Fruit fly (Drosophila melanogaster) whole organism, wandering third instar larva: ENCODE measurements around the gene CG46435.

Experiments
- Abd-B ChIP-seq: fragments of >200 bp; optimal IDR thresholded peaks from 2 replicates; lab custom pipeline; 2017; ENCODE audit warnings: missing biosample characterization, missing genetic modification characterization
- CG32264 ChIP-seq: fragments of 200-800 bp; sonication (Bioruptor generic); optimal IDR thresholded peaks from 2 replicates; lab custom pipeline; 2016; ENCODE audit warnings: missing biosample characterization, missing genetic modification characterization
- CG9705 ChIP-seq: fragments of 200-800 bp; sonication (Bioruptor generic); optimal IDR thresholded peaks from 2 replicates; lab custom pipeline; 2018; ENCODE audit warnings: missing biosample characterization, mild to moderate bottlenecking, missing genetic modification characterization
- CrebA ChIP-seq: fragments of 200-800 bp; sonication (Bioruptor generic); optimal IDR thresholded peaks from 2 replicates; lab custom pipeline; 2016; ENCODE audit warnings: missing biosample characterization, mild to moderate bottlenecking, missing genetic modification characterization, borderline replicate concordance
- Dfd ChIP-seq: fragments of >200 bp; optimal IDR thresholded peaks from 2 replicates; lab custom pipeline; 2017; ENCODE audit warnings: missing biosample characterization, missing genetic modification characterization
- Dif ChIP-seq: fragments of 200-275, 200-300 bp; sonication (Bioruptor generic); optimal IDR thresholded peaks from 2 replicates; lab custom pipeline; 2018; ENCODE audit warnings: missing biosample characterization, missing genetic modification characterization; ENCODE audit not compliant: partially characterized antibody
- GATAd ChIP-seq: sonication (Bioruptor generic); optimal IDR thresholded peaks from 2 replicates; lab custom pipeline; 2016; ENCODE audit warnings: missing biosample characterization, missing genetic modification characterization
- HLH106 ChIP-seq: fragments of 200-800 bp; optimal IDR thresholded peaks from 3 replicates; lab custom pipeline; 2019; ENCODE audit warnings: missing biosample characterization, mild to moderate bottlenecking, missing genetic modification characterization, moderate library complexity
- Hnf4 ChIP-seq: fragments of 200-800 bp; sonication (Bioruptor generic); optimal IDR thresholded peaks from 2 replicates; lab custom pipeline; 2016; ENCODE audit warnings: missing biosample characterization, mild to moderate bottlenecking, missing genetic modification characterization
- Hr78 ChIP-seq: fragments of >200 bp; optimal IDR thresholded peaks from 2 replicates; lab custom pipeline; 2017; ENCODE audit warnings: missing biosample characterization, missing genetic modification characterization
- Hr83 ChIP-seq: fragments of 200-300 bp; sonication (Bioruptor generic); optimal IDR thresholded peaks from 2 replicates; lab custom pipeline; 2016; ENCODE audit warnings: missing biosample characterization, mild to moderate bottlenecking, missing genetic modification characterization, moderate library complexity; ENCODE audit not compliant: poor library complexity, severe bottlenecking
- Jra ChIP-seq: sonication (Bioruptor generic); optimal IDR thresholded peaks from 2 replicates; lab custom pipeline; 2016; ENCODE audit warnings: missing biosample characterization, missing genetic modification characterization
- Mio ChIP-seq: sonication (Bioruptor generic); optimal IDR thresholded peaks from 2 replicates; lab custom pipeline; 2016; ENCODE audit warnings: missing biosample characterization, missing genetic modification characterization
- Myc ChIP-seq: fragments of >200 bp; optimal IDR thresholded peaks from 2 replicates; lab custom pipeline; 2017
- N ChIP-seq: fragments of >200 bp; optimal IDR thresholded peaks from 2 replicates; lab custom pipeline; 2018; ENCODE audit warnings: missing biosample characterization, missing external identifiers, missing genetic modification characterization
- OdsH ChIP-seq: fragments of 200-800 bp; sonication (Bioruptor generic); optimal IDR thresholded peaks from 2 replicates; lab custom pipeline; 2016; ENCODE audit warnings: missing biosample characterization, mild to moderate bottlenecking, missing genetic modification characterization
- Sp1 ChIP-seq: fragments of 200-800 bp; sonication (Bioruptor generic); optimal IDR thresholded peaks from 3 replicates; lab custom pipeline; 2019; ENCODE audit warnings: missing biosample characterization, mild to moderate bottlenecking, missing genetic modification characterization, moderate library complexity
- br ChIP-seq: fragments of 200-800 bp; sonication (Bioruptor generic); optimal IDR thresholded peaks from 2 replicates; lab custom pipeline; 2016; ENCODE audit warnings: missing biosample characterization, missing genetic modification characterization
- brk ChIP-seq: fragments of 200-800 bp; sonication (Bioruptor generic); optimal IDR thresholded peaks from 2 replicates; lab custom pipeline; 2016; ENCODE audit warnings: missing biosample characterization, mild to moderate bottlenecking, missing genetic modification characterization
- dl ChIP-seq, 2 experiments: fragments of 175-275, 200-275 bp in 1 of 2; fragments of 200-275 bp in 1 of 2; sonication (Bioruptor generic); optimal IDR thresholded peaks; lab custom pipeline; 2018; ENCODE audit warnings: mild to moderate bottlenecking in 2 of 2, missing biosample characterization in 2 of 2, missing genetic modification characterization in 2 of 2, moderate library complexity in 2 of 2; ENCODE audit not compliant: partially characterized antibody in 2 of 2, insufficient read depth in 1 of 2
- dmrt93B ChIP-seq: fragments of 200-800 bp; sonication (Bioruptor generic); optimal IDR thresholded peaks from 2 replicates; lab custom pipeline; 2018; ENCODE audit warnings: missing biosample characterization, mild to moderate bottlenecking, missing genetic modification characterization
- dsf ChIP-seq: sonication (Bioruptor generic); optimal IDR thresholded peaks from 2 replicates; lab custom pipeline; 2016; ENCODE audit warnings: missing biosample characterization, missing genetic modification characterization, borderline replicate concordance
- ey ChIP-seq: fragments of 200-800 bp; sonication (Bioruptor generic); optimal IDR thresholded peaks from 2 replicates; lab custom pipeline; 2016; ENCODE audit warnings: missing biosample characterization, missing genetic modification characterization
- foxo ChIP-seq, 2 experiments: fragments of 200-800 bp; sonication (Bioruptor generic); optimal IDR thresholded peaks; 2 replicates in 1 of 2; 3 replicates in 1 of 2; lab custom pipeline; 2016 to 2017; ENCODE audit warnings: missing biosample characterization in 2 of 2, missing genetic modification characterization in 2 of 2
- fru ChIP-seq: fragments of 200-800 bp; sonication (Bioruptor generic); optimal IDR thresholded peaks from 3 replicates; lab custom pipeline; 2016; ENCODE audit warnings: missing biosample characterization, mild to moderate bottlenecking, missing genetic modification characterization
- h ChIP-seq: fragments of 200-800 bp; sonication (Bioruptor generic); optimal IDR thresholded peaks from 3 replicates; lab custom pipeline; 2016; ENCODE audit warnings: missing biosample characterization, mild to moderate bottlenecking, missing genetic modification characterization
- jim ChIP-seq: fragments of 175-275, 200-325 bp; sonication (Bioruptor generic); optimal IDR thresholded peaks from 2 replicates; lab custom pipeline; 2016; ENCODE audit warnings: missing biosample characterization, mild to moderate bottlenecking, missing genetic modification characterization
- lola ChIP-seq: fragments of >200 bp; optimal IDR thresholded peaks from 2 replicates; lab custom pipeline; 2017; ENCODE audit warnings: missing biosample characterization, missing genetic modification characterization
- pan ChIP-seq: fragments of >200 bp; optimal IDR thresholded peaks from 2 replicates; lab custom pipeline; 2017
- psq ChIP-seq: fragments of 200-800 bp; sonication (Bioruptor generic); optimal IDR thresholded peaks from 3 replicates; lab custom pipeline; 2017; ENCODE audit warnings: missing biosample characterization, mild to moderate bottlenecking, missing genetic modification characterization, moderate library complexity
- rgr ChIP-seq: fragments of 200-800 bp; sonication (Bioruptor generic); optimal IDR thresholded peaks from 3 replicates; lab custom pipeline; 2016; ENCODE audit warnings: missing biosample characterization, mild to moderate bottlenecking, missing genetic modification characterization
- sage ChIP-seq: fragments of 200-800 bp; sonication (Bioruptor generic); optimal IDR thresholded peaks from 2 replicates; lab custom pipeline; 2016; ENCODE audit warnings: missing biosample characterization, mild to moderate bottlenecking, missing genetic modification characterization
- sv ChIP-seq: fragments of 200-800 bp; sonication (Bioruptor generic); optimal IDR thresholded peaks from 3 replicates; lab custom pipeline; 2016; ENCODE audit warnings: missing biosample characterization, missing genetic modification characterization
- tai ChIP-seq: sonication (Bioruptor generic); optimal IDR thresholded peaks from 2 replicates; lab custom pipeline; 2016; ENCODE audit warnings: missing biosample characterization, missing genetic modification characterization
- usp ChIP-seq: fragments of >200 bp; optimal IDR thresholded peaks from 2 replicates; lab custom pipeline; 2017; ENCODE audit warnings: missing biosample characterization, missing genetic modification characterization
- woc ChIP-seq: sonication (Bioruptor generic); optimal IDR thresholded peaks from 2 replicates; lab custom pipeline; 2016; ENCODE audit warnings: missing biosample characterization, mild to moderate bottlenecking, missing genetic modification characterization

CG46435 gene

DNA sequence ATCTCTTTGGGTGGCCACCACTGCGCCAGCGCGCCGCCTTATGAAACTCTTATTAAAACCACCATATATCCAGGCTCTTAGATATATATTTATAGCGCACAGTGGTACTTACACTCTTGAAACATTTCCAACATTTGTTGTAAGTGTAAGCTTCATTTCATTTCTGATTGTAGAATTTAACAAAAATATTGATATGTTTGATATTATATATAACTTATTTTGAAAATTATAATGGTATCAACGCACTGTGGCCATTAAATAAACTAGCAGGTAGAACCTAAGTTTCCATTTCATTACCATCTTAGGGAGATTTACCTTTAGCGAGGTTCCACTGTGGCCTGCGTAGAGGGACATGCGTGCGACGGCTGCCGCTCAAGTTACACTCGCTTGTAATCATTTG lies 20.2 kb upstream of the CG46435 start:
- TF ChIP-seq CrebA (GFP tag; lab: Kevin White, UChicago) (no peak), N (no peak), CG9705 (GFP tag; lab: Kevin White, UChicago) (no peak), br (no peak), sv (GFP tag; lab: Kevin White, UChicago) (no peak), HLH106 (tag; lab: Kevin White, UChicago) (no peak), ey (GFP tag; lab: Kevin White, UChicago) (no peak), OdsH (GFP tag; lab: Kevin White, UChicago) (no peak), sage (GFP tag; lab: Kevin White, UChicago) (no peak), h (GFP tag; lab: Kevin White, UChicago) (no peak), pan (lab: Kevin White, UChicago) (no peak), Dif (GFP tag; lab: Kevin White, UChicago) (no peak), Mio (no peak)

DNA sequence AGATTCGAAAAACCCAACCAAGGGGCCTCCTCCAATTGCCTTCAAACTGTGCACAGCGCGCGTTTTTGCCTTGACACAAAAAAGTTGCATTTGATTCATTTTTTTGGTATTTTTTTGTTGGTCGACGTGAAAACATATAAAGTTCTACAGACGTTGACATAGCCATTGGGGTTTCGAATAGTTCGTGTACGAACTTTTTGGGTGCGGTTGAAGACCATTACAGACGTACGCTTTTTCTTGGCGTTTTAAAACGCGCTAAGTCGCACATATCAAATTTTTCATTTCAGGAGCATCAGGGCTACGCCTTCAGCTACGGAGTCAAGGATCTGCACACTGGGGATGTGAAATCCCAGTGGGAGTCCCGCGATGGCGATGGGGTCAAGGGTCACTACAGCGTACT lies 19.2 kb upstream of the CG46435 start:
- TF ChIP-seq CG9705 (GFP tag; lab: Kevin White, UChicago): no peak
- TF ChIP-seq N: no peak
- no peak for TF ChIP-seq OdsH (GFP tag; lab: Kevin White, UChicago)
- no peak for TF ChIP-seq CrebA (GFP tag; lab: Kevin White, UChicago)
- no peak for TF ChIP-seq sv (GFP tag; lab: Kevin White, UChicago)
- TF ChIP-seq jim (GFP tag; lab: Kevin White, UChicago): no peak
- no peak for TF ChIP-seq fru
- TF ChIP-seq br: no peak
- TF ChIP-seq Jra (GFP tag; lab: Kevin White, UChicago): no peak
- no peak for TF ChIP-seq Myc (lab: Kevin White, UChicago)
- no peak for TF ChIP-seq lola
- no peak for TF ChIP-seq dsf (GFP tag; lab: Kevin White, UChicago)
- TF ChIP-seq usp (GFP tag; lab: Kevin White, UChicago): no peak
- TF ChIP-seq dl (GFP tag; optimal IDR thresholded peaks at IDR 0.05; lab: Kevin White, UChicago; ENCODE audit: insufficient read depth in 1 of 2, partially characterized antibody in 2 of 2): no peak
- TF ChIP-seq GATAd (GFP tag; lab: Kevin White, UChicago): no peak
- TF ChIP-seq, all 38 proteins: peak for 0

DNA sequence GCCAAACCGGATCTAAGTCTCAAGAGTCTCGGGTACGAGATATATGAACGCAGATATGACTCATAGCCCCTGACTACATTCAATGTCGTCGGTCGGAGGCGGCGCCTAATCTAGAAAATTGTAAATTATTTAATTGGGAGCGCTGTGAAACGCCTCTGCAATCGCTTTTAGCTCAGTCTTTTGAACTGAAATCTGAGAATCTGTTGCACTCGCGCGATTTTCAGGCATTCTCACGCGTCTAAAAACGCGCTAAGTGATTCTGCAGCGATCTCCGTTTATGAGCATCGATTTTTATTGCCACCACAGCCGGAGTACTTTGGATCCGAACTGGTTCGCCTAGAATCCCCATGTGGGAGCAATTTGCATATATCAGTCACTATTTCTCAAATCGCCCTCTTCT lies 16.4 kb upstream of the CG46435 start:
- TF ChIP-seq N (no peak), Sp1 (no peak), tai (no peak), CG32264 (GFP tag; lab: Kevin White, UChicago) (no peak), Myc (lab: Kevin White, UChicago) (no peak), rgr (GFP tag; lab: Kevin White, UChicago) (no peak), HLH106 (tag; lab: Kevin White, UChicago) (no peak), sv (GFP tag; lab: Kevin White, UChicago) (no peak), Jra (GFP tag; lab: Kevin White, UChicago) (no peak), CrebA (GFP tag; lab: Kevin White, UChicago) (no peak), sage (GFP tag; lab: Kevin White, UChicago) (no peak), Abd-B (no peak), Hnf4 (GFP tag; lab: Kevin White, UChicago) (no peak), brk (GFP tag; lab: Kevin White, UChicago) (no peak), dsf (GFP tag; lab: Kevin White, UChicago) (no peak), br (no peak), Hr78 (GFP tag; lab: Kevin White, UChicago) (no peak), h (GFP tag; lab: Kevin White, UChicago) (no peak), Mio (no peak)

DNA sequence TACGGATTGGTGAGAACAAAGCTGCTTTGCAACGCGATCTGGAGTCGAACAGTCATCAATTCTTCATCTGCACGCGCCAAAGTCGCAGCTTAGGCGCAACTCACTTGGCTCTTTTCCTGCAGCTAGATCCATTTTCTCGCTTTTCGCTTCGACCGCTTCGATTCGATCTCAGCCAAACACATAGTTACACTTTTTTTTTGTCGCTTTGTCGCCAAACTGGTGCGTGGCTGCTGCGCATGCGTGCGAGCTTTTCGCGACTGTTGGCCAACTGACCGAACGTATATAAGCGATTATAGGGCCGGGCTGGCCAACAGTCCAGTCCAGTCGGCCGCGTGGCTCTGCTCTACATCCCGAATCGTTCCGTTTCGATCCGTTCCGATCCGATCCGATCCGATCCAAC lies 12.5 kb upstream of the CG46435 start, which contains the start of gene Cpr76Bd:
Gene Cpr76Bd (plus strand): TSS at position 301 of the 400 bp plus-strand sequence.
- TF ChIP-seq dsf (GFP tag; lab: Kevin White, UChicago) (no peak), pan (lab: Kevin White, UChicago) (no peak), brk (GFP tag; lab: Kevin White, UChicago) (no peak), Sp1 (no peak)
- TF ChIP-seq, all 38 proteins: peak for 0

DNA sequence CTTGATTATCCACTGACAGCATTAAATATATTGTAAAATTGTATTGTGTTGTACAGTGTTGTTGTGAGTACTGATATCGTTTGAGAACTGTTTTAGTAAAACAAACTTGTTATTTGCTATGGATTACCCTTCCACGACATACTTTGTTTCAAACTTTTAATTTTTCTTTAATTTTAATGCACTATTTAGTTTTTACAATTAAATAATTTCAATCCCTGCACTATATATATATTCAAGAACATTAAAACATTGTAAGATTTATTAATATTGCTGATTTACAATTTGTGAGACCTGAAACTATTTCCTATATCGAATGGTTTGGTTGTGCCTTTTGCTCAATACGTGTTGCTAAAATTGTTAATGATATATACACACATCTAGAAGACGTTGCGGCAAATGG lies 805 bp upstream of the CG46435 start, which contains the start of the genes CG46434 and Dred:
Gene CG46434 (minus strand): TSS at position 101 of the 400 bp plus-strand sequence.
Gene Dred (minus strand): TSS at position 101 of the 400 bp plus-strand sequence.
- TF ChIP-seq fru (no peak), CG32264 (GFP tag; lab: Kevin White, UChicago) (no peak), CG9705 (GFP tag; lab: Kevin White, UChicago) (no peak), Sp1 (no peak), sv (GFP tag; lab: Kevin White, UChicago) (no peak), Hnf4 (GFP tag; lab: Kevin White, UChicago) (no peak), brk (GFP tag; lab: Kevin White, UChicago) (no peak), ey (GFP tag; lab: Kevin White, UChicago) (no peak), woc (GFP tag; lab: Kevin White, UChicago) (no peak), sage (GFP tag; lab: Kevin White, UChicago) (no peak), Hr78 (GFP tag; lab: Kevin White, UChicago) (no peak), jim (GFP tag; lab: Kevin White, UChicago) (no peak), dmrt93B (GFP tag; lab: Kevin White, UChicago) (no peak), foxo (GFP tag; optimal IDR thresholded peaks at IDR 0.05; lab: Kevin White, UChicago) (no peak), psq (no peak), h (GFP tag; lab: Kevin White, UChicago) (no peak), Dfd (GFP tag; lab: Kevin White, UChicago) (no peak), Hr83 (GFP tag; lab: Kevin White, UChicago) (no peak), HLH106 (tag; lab: Kevin White, UChicago) (no peak)
